Worm (Caenorhabditis elegans) whole organism, mixed stage, embryonic: ENCODE measurements around the gene elo-3.

Source experiments
- M03D4.4 ChIP-seq: sonication (generic microtip); optimal IDR thresholded peaks from 2 replicates; lab custom pipeline; 2017; ENCODE audit warnings: mild to moderate bottlenecking, missing genetic modification characterization, missing compliant biosample characterization
- bed-3 ChIP-seq: fragments of 200-800 bp; sonication (Bioruptor generic); optimal IDR thresholded peaks from 3 replicates; lab custom pipeline; 2018; ENCODE audit warnings: mild to moderate bottlenecking, missing genetic modification characterization, moderate library complexity, missing compliant biosample characterization
- blmp-1 ChIP-seq: fragments of 150-350 bp; optimal IDR thresholded peaks from 2 replicates; lab custom pipeline; 2014; ENCODE audit warnings: missing biosample characterization, missing genetic modification characterization
- ceh-39 ChIP-seq: fragments of 150-350 bp; optimal IDR thresholded peaks from 2 replicates; lab custom pipeline; 2014; ENCODE audit warnings: missing biosample characterization, missing genetic modification characterization
- ceh-43 ChIP-seq: fragments of 200-800 bp; sonication (Bioruptor generic); optimal IDR thresholded peaks from 2 replicates; lab custom pipeline; 2018; ENCODE audit warnings: mild to moderate bottlenecking, missing genetic modification characterization, moderate library complexity, missing compliant biosample characterization
- ceh-83 ChIP-seq: fragments of 200-800 bp; sonication (Bioruptor generic); optimal IDR thresholded peaks from 2 replicates; lab custom pipeline; 2018; ENCODE audit warnings: mild to moderate bottlenecking, missing genetic modification characterization, missing compliant biosample characterization
- ces-1 ChIP-seq: fragments of 150-350 bp; optimal IDR thresholded peaks from 2 replicates; lab custom pipeline; 2014; ENCODE audit warnings: missing biosample characterization, missing genetic modification reagents, missing genetic modification characterization
- cnd-1 ChIP-seq: fragments of 200-800 bp; sonication (Bioruptor generic); optimal IDR thresholded peaks from 2 replicates; lab custom pipeline; 2018; ENCODE audit warnings: mild to moderate bottlenecking, missing genetic modification characterization, missing compliant biosample characterization
- elt-1 ChIP-seq: sonication (generic microtip); optimal IDR thresholded peaks from 2 replicates; lab custom pipeline; 2017; ENCODE audit warnings: missing genetic modification characterization, mild to moderate bottlenecking, missing compliant biosample characterization, antibody characterized with exemption, moderate library complexity, borderline replicate concordance; ENCODE audit not compliant: insufficient read depth
- elt-3 ChIP-seq: fragments of 150-350 bp; optimal IDR thresholded peaks from 2 replicates; lab custom pipeline; 2014; ENCODE audit warnings: missing biosample characterization, missing genetic modification characterization
- flh-1 ChIP-seq: fragments of 200-800 bp; sonication (Bioruptor generic); optimal IDR thresholded peaks from 2 replicates; lab custom pipeline; 2018; ENCODE audit warnings: mild to moderate bottlenecking, missing genetic modification characterization, moderate library complexity, missing compliant biosample characterization
- hlh-1 ChIP-seq: fragments of 150-350 bp; optimal IDR thresholded peaks from 2 replicates; lab custom pipeline; 2014; ENCODE audit warnings: missing biosample characterization, missing genetic modification reagents, missing genetic modification characterization
- lin-13 ChIP-seq: fragments of 150-350 bp; optimal IDR thresholded peaks from 2 replicates; lab custom pipeline; 2014; ENCODE audit warnings: missing biosample characterization, missing genetic modification characterization
- lin-32 ChIP-seq: fragments of 200-800 bp; sonication (Bioruptor generic); optimal IDR thresholded peaks from 2 replicates; lab custom pipeline; 2018; ENCODE audit warnings: mild to moderate bottlenecking, missing genetic modification characterization, missing compliant biosample characterization
- lsy-2 ChIP-seq: fragments of 150-350 bp; optimal IDR thresholded peaks from 2 replicates; lab custom pipeline; 2014; ENCODE audit warnings: missing biosample characterization, missing genetic modification characterization
- mab-5 ChIP-seq: fragments of 150-350 bp; optimal IDR thresholded peaks from 2 replicates; lab custom pipeline; 2014; ENCODE audit warnings: missing biosample characterization, missing genetic modification characterization
- mep-1 ChIP-seq: fragments of 150-350 bp; optimal IDR thresholded peaks from 2 replicates; lab custom pipeline; 2017; ENCODE audit warnings: missing biosample characterization, missing genetic modification reagents, missing genetic modification characterization, inconsistent platforms
- mls-2 ChIP-seq: sonication (generic microtip); optimal IDR thresholded peaks from 2 replicates; lab custom pipeline; 2016; ENCODE audit warnings: mild to moderate bottlenecking, missing genetic modification characterization, moderate library complexity, missing compliant biosample characterization
- nhr-12 ChIP-seq: fragments of 150-350 bp; optimal IDR thresholded peaks from 2 replicates; lab custom pipeline; 2014; ENCODE audit warnings: missing biosample characterization, missing genetic modification characterization
- nhr-2 ChIP-seq: fragments of 150-350 bp; optimal IDR thresholded peaks from 2 replicates; lab custom pipeline; 2014; ENCODE audit warnings: missing biosample characterization, missing genetic modification characterization
- nhr-28 ChIP-seq: fragments of 150-350 bp; optimal IDR thresholded peaks from 2 replicates; lab custom pipeline; 2014; ENCODE audit warnings: missing biosample characterization, missing genetic modification characterization
- nhr-76 ChIP-seq: sonication (generic microtip); optimal IDR thresholded peaks from 2 replicates; lab custom pipeline; 2017; ENCODE audit warnings: missing biosample characterization, missing genetic modification characterization
- pha-4 ChIP-seq: fragments of 150-350 bp; optimal IDR thresholded peaks from 2 replicates; lab custom pipeline; 2018; ENCODE audit warnings: missing biosample characterization, missing genetic modification reagents, missing genetic modification characterization
- sem-2 ChIP-seq: fragments of 200-800 bp; sonication (Bioruptor generic); optimal IDR thresholded peaks from 2 replicates; lab custom pipeline; 2018; ENCODE audit warnings: mild to moderate bottlenecking, missing genetic modification characterization, missing compliant biosample characterization
- snpc-4 ChIP-seq: fragments of 150-350 bp; optimal IDR thresholded peaks from 2 replicates; lab custom pipeline; 2014; ENCODE audit warnings: missing biosample characterization, missing genetic modification characterization
- sptf-1 ChIP-seq: sonication (generic microtip); optimal IDR thresholded peaks from 2 replicates; lab custom pipeline; 2017; ENCODE audit warnings: mild to moderate bottlenecking, missing genetic modification characterization, moderate library complexity, missing compliant biosample characterization
- unc-120 ChIP-seq: sonication (generic microtip); optimal IDR thresholded peaks from 2 replicates; lab custom pipeline; 2017; ENCODE audit warnings: missing genetic modification characterization, missing compliant biosample characterization; ENCODE audit not compliant: poor library complexity, severe bottlenecking
- unc-39 ChIP-seq: fragments of 150-350 bp; optimal IDR thresholded peaks from 2 replicates; lab custom pipeline; 2014; ENCODE audit warnings: missing biosample characterization, missing genetic modification characterization
- unc-62 ChIP-seq: fragments of 150-350 bp; optimal IDR thresholded peaks from 2 replicates; lab custom pipeline; 2014; ENCODE audit warnings: missing biosample characterization, missing genetic modification reagents, missing genetic modification characterization
- zip-8 ChIP-seq: fragments of 150-350 bp; optimal IDR thresholded peaks from 2 replicates; lab custom pipeline; 2014; ENCODE audit warnings: missing biosample characterization, missing genetic modification characterization
- ztf-11 ChIP-seq: fragments of 150-350 bp; optimal IDR thresholded peaks from 2 replicates; lab custom pipeline; 2014; ENCODE audit warnings: missing biosample characterization, missing genetic modification characterization

The elo-3 gene

DNA sequence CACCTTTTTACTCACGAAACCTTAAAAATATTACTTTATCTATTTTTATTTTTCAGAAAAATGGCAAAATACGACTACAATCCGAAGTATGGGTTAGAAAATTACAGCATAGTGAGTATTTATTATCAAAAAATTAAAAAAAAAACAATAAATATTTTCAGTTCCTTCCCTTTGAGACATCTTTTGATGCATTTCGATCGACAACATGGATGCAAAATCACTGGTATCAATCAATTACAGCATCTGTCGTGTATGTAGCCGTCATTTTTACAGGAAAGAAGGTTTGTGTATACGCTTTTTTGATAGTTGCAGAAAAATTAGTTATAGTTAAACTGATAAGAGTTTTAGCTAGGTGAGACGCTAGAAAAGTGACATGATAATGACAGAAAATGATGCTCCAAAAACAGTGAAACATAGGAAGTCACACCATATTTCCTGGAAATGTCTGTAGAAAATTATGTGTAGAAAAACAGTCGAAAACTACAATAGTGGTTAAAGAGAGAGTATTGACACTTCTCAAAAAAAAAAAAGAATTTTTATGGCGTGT lies at the start of gene elo-3:
TSS of gene elo-3 (plus strand) at position 51 of the 547 bp plus-strand sequence.
- TF ChIP-seq lin-32 (GFP tag; lab: Kevin White, UChicago) (no peak), sem-2 (GFP tag; lab: Kevin White, UChicago) (no peak), mls-2 (tag; lab: Kevin White, UChicago) (no peak), elt-3 (tag; lab: Kevin White, UChicago) (no peak), nhr-76 (tag; lab: Kevin White, UChicago) (no peak), ceh-43 (GFP tag; lab: Kevin White, UChicago) (no peak), ceh-83 (GFP tag; lab: Kevin White, UChicago) (no peak), unc-39 (tag; lab: Kevin White, UChicago) (no peak), pha-4 (tag; lab: Kevin White, UChicago) (no peak), hlh-1 (no peak), cnd-1 (tag; lab: Kevin White, UChicago) (no peak), elt-1 (tag; lab: Kevin White, UChicago) (no peak)

DNA sequence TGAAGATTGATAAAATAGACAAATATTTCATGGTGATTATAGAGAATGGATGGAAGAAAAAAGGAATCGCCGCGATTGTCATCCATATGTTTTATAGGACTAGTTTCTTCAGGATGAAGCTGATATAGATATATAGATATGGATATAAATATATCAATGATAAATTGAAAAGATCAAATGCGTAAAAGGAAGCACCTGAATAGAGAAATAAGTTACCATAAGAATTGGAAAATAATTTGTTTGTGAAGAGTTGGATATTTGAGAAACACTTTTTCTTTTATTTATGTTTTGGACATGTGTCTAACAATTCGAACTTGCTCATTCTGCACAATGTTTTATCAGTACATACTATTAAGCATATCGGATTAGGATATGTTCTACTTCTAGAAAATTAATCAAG lies 49.5 kb upstream of the elo-3 start, which contains the start of gene C42D4.13:
TSS of gene C42D4.13 (minus strand) at position 101 of the 400 bp plus-strand sequence.
- TF ChIP-seq snpc-4 (tag; lab: Kevin White, UChicago) (no peak), hlh-1 (no peak), mep-1 (tag; lab: Kevin White, UChicago) (no peak), elt-1 (tag; lab: Kevin White, UChicago) (no peak), flh-1 (no peak), ceh-39 (tag; lab: Kevin White, UChicago) (no peak), lin-13 (tag; lab: Kevin White, UChicago) (no peak), ceh-43 (GFP tag; lab: Kevin White, UChicago) (no peak), ztf-11 (tag; lab: Kevin White, UChicago) (no peak), sptf-1 (tag; lab: Kevin White, UChicago) (no peak), unc-39 (tag; lab: Kevin White, UChicago) (no peak), elt-3 (tag; lab: Kevin White, UChicago) (no peak), zip-8 (tag; lab: Kevin White, UChicago) (no peak), bed-3 (GFP tag; lab: Kevin White, UChicago) (no peak), ceh-83 (GFP tag; lab: Kevin White, UChicago) (no peak), lsy-2 (tag; lab: Kevin White, UChicago) (no peak), nhr-28 (no peak)

DNA sequence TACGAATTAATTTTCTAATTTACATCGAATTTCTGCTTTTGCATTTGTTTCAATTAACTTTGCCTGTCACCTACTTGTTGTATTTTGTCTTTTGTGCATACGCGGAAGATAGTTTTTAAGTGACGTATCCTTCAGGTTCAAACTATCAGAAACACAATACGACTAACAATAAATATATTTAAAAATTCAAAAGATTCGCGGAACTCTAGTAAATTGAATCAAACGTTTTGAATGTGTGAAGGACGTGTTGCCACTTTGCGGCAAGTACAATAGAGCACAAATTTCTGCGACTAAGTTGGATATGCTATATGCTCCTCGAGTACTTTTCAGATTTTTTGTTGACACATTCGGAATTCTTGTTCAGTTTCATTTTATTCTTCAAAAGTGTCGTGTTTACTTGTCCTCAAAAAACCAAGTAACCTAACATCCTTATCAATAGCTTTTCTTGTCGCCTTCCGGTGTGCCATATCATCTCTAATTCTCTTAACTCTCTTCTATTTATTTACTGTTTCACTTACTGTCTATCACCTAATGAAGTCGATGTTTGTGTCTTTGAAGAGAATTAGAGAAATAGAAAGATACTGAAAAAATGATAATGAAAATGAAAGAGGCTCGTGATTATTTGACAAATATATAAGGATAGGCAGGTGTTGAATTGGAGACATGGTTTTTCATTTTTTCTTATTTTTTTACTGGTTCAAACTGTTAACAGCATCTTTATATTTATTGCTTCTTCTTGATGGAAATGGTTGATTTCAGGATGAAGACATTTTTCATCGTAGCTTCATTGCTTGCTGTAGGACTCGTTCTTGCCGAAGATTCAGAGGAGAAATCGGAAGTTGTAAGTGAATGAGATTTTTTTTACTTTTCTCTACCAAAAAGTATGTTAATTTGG lies 48.7 kb upstream of the elo-3 start, which contains the start of gene srlf-7:
TSS of gene srlf-7 (plus strand) at position 760 of the 895 bp plus-strand sequence.
- TF ChIP-seq ces-1 (GFP tag; lab: Kevin White, UChicago), result peak; percentile 69
- no peak for TF ChIP-seq nhr-28
- TF ChIP-seq nhr-2 (tag; lab: Kevin White, UChicago), result no peak
- no peak for TF ChIP-seq snpc-4 (tag; lab: Kevin White, UChicago)
- no peak for TF ChIP-seq pha-4 (tag; lab: Kevin White, UChicago)
- no peak for TF ChIP-seq unc-39 (tag; lab: Kevin White, UChicago)
- no peak for TF ChIP-seq ztf-11 (tag; lab: Kevin White, UChicago)

DNA sequence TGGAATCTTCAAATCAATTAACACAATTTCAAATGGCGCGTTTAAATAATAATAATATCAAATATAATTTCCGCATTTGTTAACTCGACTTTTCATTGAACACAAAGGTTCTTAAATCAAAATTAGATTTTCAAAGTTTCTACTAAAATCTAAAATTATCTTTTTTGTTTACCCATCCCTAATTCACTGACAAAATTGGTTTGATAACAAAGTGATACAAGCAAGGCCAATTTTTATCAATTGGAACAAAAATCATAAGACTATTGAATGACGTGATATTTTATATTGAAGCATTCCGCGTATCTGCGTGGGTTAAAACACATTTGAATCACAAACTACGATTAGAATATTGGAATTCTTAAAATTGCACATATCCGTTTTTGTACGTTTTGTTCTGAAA lies 47.1 kb upstream of the elo-3 start:
- no peak for TF ChIP-seq mab-5 (tag; lab: Kevin White, UChicago)
- no peak for TF ChIP-seq ceh-43 (GFP tag; lab: Kevin White, UChicago)
- no peak for TF ChIP-seq pha-4 (tag; lab: Kevin White, UChicago)
- TF ChIP-seq unc-62 (GFP tag; lab: Kevin White, UChicago), result no peak
- TF ChIP-seq elt-3 (tag; lab: Kevin White, UChicago), result no peak
- TF ChIP-seq unc-39 (tag; lab: Kevin White, UChicago), result no peak
- TF ChIP-seq lin-32 (GFP tag; lab: Kevin White, UChicago), result no peak
- no peak for TF ChIP-seq M03D4.4 (tag; lab: Kevin White, UChicago)
- no peak for TF ChIP-seq blmp-1 (tag; lab: Kevin White, UChicago)
- TF ChIP-seq nhr-12, result no peak
- TF ChIP-seq sptf-1 (tag; lab: Kevin White, UChicago), result no peak
- no peak for TF ChIP-seq sem-2 (GFP tag; lab: Kevin White, UChicago)
- no peak for TF ChIP-seq unc-120 (tag; lab: Kevin White, UChicago)
- TF ChIP-seq bed-3 (GFP tag; lab: Kevin White, UChicago), result no peak
- TF ChIP-seq, all 35 proteins: peak for 0
